Worm (Caenorhabditis elegans) whole organism, early embryonic: ENCODE results near the gene F54H12.5.
"Not testable (repeated sequence)": the region's sequence is repeated elsewhere in the genome, so short reads cannot be mapped to it uniquely, and the experiment has no call there.

Experiments used
- flt-1 ChIP-seq: fragments of 200-800 bp; sonication (Bioruptor generic); IDR thresholded peaks from 2 replicates; pipeline ENCODE4 v1.3.6; 2022; ENCODE audit warnings: missing genetic modification characterization, missing compliant biosample characterization
- hmbx-1 ChIP-seq: sonication (generic microtip); optimal IDR thresholded peaks from 2 replicates; lab custom pipeline; 2016; ENCODE audit warnings: mild to moderate bottlenecking, missing genetic modification characterization, missing compliant biosample characterization
- hmg-4 ChIP-seq: fragments of 200-800 bp; sonication (Bioruptor generic); optimal IDR thresholded peaks from 2 replicates; lab custom pipeline; 2018; ENCODE audit warnings: mild to moderate bottlenecking, missing genetic modification characterization, missing compliant biosample characterization

DNA sequence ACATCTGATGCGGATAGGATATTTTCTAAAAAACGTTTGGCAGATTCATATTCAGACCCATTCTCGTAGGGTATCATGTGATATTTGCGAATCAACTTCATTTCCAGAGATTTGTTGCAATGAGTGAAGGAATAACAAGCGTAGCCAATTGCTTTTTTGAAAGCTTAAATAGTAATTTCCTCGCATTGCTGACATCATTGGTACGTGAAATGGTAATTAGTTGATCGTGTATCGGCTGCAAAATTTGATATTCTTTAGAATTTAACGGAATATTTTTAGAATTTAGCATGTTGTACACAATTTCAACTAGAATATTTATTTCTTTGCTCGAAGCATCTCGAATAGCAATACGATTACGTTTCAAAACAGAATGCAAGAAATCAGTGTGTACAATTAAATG lies 9.3 kb downstream of the F54H12.5 start, which contains the start of gene F54H12.4:
- TF ChIP-seq hmbx-1 (tag; lab: Kevin White, UChicago); hmg-4 (GFP tag; lab: Kevin White, UChicago); flt-1 (GFP tag; lab: Robert Waterston, UW): not testable (repeated sequence)
